Fruit fly (Drosophila melanogaster) whole organism, embryonic: ENCODE measurements around the gene CG43179.

ENCODE experiments used
- B-H2 ChIP-seq: fragments of 200-800 bp; sonication (Bioruptor generic); optimal IDR thresholded peaks from 2 replicates; lab custom pipeline; 2018; ENCODE audit warnings: missing biosample characterization, mild to moderate bottlenecking, missing genetic modification characterization
- C15 ChIP-seq: fragments of 200-800 bp; sonication (Bioruptor generic); IDR thresholded peaks from 3 replicates; pipeline ENCODE4 v1.3.6; 2022; ENCODE audit warnings: missing biosample characterization, missing genetic modification characterization
- CG10366 ChIP-seq: fragments of 200-800 bp; sonication (Bioruptor generic); IDR thresholded peaks from 2 replicates; pipeline ENCODE4 v1.3.6; 2022; ENCODE audit warnings: missing biosample characterization, missing genetic modification characterization
- CG10543 ChIP-seq: fragments of 200-800 bp; sonication (Bioruptor generic); optimal IDR thresholded peaks from 3 replicates; lab custom pipeline; 2017; ENCODE audit warnings: missing biosample characterization, mild to moderate bottlenecking, missing genetic modification characterization, moderate library complexity
- CG10959 ChIP-seq: fragments of 200-800 bp; sonication (Bioruptor generic); IDR thresholded peaks from 2 replicates; pipeline ENCODE4 v1.3.6; 2022; ENCODE audit warnings: missing biosample characterization, missing genetic modification characterization
- CG13123 ChIP-seq: fragments of 200-800 bp; sonication (Bioruptor generic); optimal IDR thresholded peaks from 2 replicates; lab custom pipeline; 2016; ENCODE audit warnings: missing biosample characterization, missing genetic modification characterization
- CG15479 ChIP-seq: fragments of 200-800 bp; sonication (Bioruptor generic); optimal IDR thresholded peaks from 3 replicates; lab custom pipeline; 2019; ENCODE audit warnings: missing biosample characterization, mild to moderate bottlenecking, missing genetic modification characterization, moderate library complexity
- CG17361 ChIP-seq: fragments of 200-800 bp; sonication (Bioruptor generic); IDR thresholded peaks from 3 replicates; pipeline ENCODE4 v1.3.6; 2022; ENCODE audit warnings: missing biosample characterization, missing genetic modification characterization
- CG17568 ChIP-seq: fragments of 200-800 bp; sonication (Bioruptor generic); optimal IDR thresholded peaks from 2 replicates; lab custom pipeline; 2018; ENCODE audit warnings: missing biosample characterization, mild to moderate bottlenecking, missing genetic modification characterization, moderate library complexity
- CG17802 ChIP-seq: fragments of 200-800 bp; sonication (Bioruptor generic); optimal IDR thresholded peaks from 2 replicates; lab custom pipeline; 2018; ENCODE audit warnings: missing biosample characterization, mild to moderate bottlenecking, missing genetic modification characterization, moderate library complexity
- CG1832 ChIP-seq: fragments of 200-800 bp; sonication (Bioruptor generic); optimal IDR thresholded peaks from 2 replicates; lab custom pipeline; 2017; ENCODE audit warnings: missing biosample characterization, mild to moderate bottlenecking, missing genetic modification characterization, inconsistent platforms
- CG31441 ChIP-seq: fragments of 200-800 bp; sonication (Bioruptor generic); IDR thresholded peaks from 2 replicates; pipeline ENCODE4 v1.3.6; 2022; ENCODE audit warnings: missing biosample characterization, missing genetic modification characterization
- CG3847 ChIP-seq: fragments of 200-800 bp; sonication (Bioruptor generic); IDR thresholded peaks from 2 replicates; pipeline ENCODE4 v1.3.6; 2022; ENCODE audit warnings: missing biosample characterization, missing genetic modification characterization
- CG5245 ChIP-seq: fragments of 200-800 bp; sonication (Bioruptor generic); optimal IDR thresholded peaks from 3 replicates; lab custom pipeline; 2016; ENCODE audit warnings: missing biosample characterization, missing genetic modification characterization
- CG7372 ChIP-seq: fragments of 200-800 bp; sonication (Bioruptor generic); IDR thresholded peaks from 2 replicates; pipeline ENCODE4 v1.3.6; 2022; ENCODE audit warnings: missing biosample characterization, missing genetic modification characterization
- CG8478 ChIP-seq: fragments of >200 bp; optimal IDR thresholded peaks from 2 replicates; lab custom pipeline; 2018
- CG8765 ChIP-seq: fragments of 200-800 bp; sonication (Bioruptor generic); IDR thresholded peaks from 2 replicates; pipeline ENCODE4 v1.3.6; 2022; ENCODE audit warnings: missing biosample characterization, missing genetic modification characterization
- CoRest ChIP-seq: fragments of 200-800 bp; sonication (Bioruptor generic); optimal IDR thresholded peaks from 3 replicates; lab custom pipeline; 2018; ENCODE audit warnings: missing biosample characterization, mild to moderate bottlenecking, missing genetic modification characterization, moderate library complexity
- D19A ChIP-seq: fragments of 200-800 bp; optimal IDR thresholded peaks from 3 replicates; lab custom pipeline; 2019; ENCODE audit warnings: missing biosample characterization, mild to moderate bottlenecking, missing genetic modification characterization, moderate library complexity
- Eip74EF ChIP-seq, 2 experiments: fragments of 200-800 bp in 1 of 2; fragments of >200 bp in 1 of 2; sonication (Bioruptor generic) in 1 of 2; optimal IDR thresholded peaks; 2 replicates each; lab custom pipeline; 2017 to 2019; ENCODE audit warnings: missing biosample characterization in 2 of 2, missing genetic modification characterization in 2 of 2, mild to moderate bottlenecking in 1 of 2, moderate library complexity in 1 of 2
- Fer2 ChIP-seq: fragments of 200-800 bp; sonication (Bioruptor generic); optimal IDR thresholded peaks from 2 replicates; lab custom pipeline; 2018; ENCODE audit warnings: missing biosample characterization, mild to moderate bottlenecking, missing genetic modification characterization, moderate library complexity
- Gsc ChIP-seq: fragments of 200-800 bp; sonication (Bioruptor generic); IDR thresholded peaks from 2 replicates; pipeline ENCODE4 v1.3.6; 2022; ENCODE audit warnings: missing biosample characterization, missing genetic modification characterization
- H2.0 ChIP-seq: fragments of 200-800 bp; sonication (Bioruptor generic); IDR thresholded peaks from 2 replicates; pipeline ENCODE4 v1.3.6; 2022; ENCODE audit warnings: missing biosample characterization, missing genetic modification characterization
- HLH4C ChIP-seq: fragments of 200-800 bp; sonication (Bioruptor generic); IDR thresholded peaks from 3 replicates; pipeline ENCODE4 v1.3.6; 2022; ENCODE audit warnings: missing biosample characterization, missing genetic modification characterization; ENCODE audit not compliant: partially characterized antibody
- Hey ChIP-seq: fragments of 200-800 bp; sonication (Bioruptor generic); optimal IDR thresholded peaks from 3 replicates; lab custom pipeline; 2018; ENCODE audit warnings: missing biosample characterization, mild to moderate bottlenecking, missing genetic modification characterization
- Hr3 ChIP-seq: fragments of 200-800 bp; sonication (Bioruptor generic); optimal IDR thresholded peaks from 3 replicates; lab custom pipeline; 2016; ENCODE audit warnings: missing biosample characterization, missing genetic modification characterization
- Oli ChIP-seq: fragments of 200-800 bp; sonication (Bioruptor generic); optimal IDR thresholded peaks from 2 replicates; lab custom pipeline; 2018; ENCODE audit warnings: missing biosample characterization, mild to moderate bottlenecking, missing genetic modification characterization, moderate library complexity
- Scr ChIP-seq: fragments of 200-800 bp; sonication (Bioruptor generic); IDR thresholded peaks from 2 replicates; pipeline ENCODE4 v1.3.6; 2022; ENCODE audit warnings: missing biosample characterization, missing genetic modification characterization; ENCODE audit not compliant: partially characterized antibody
- bsh ChIP-seq, 2 experiments: fragments of 200-800 bp; sonication (Bioruptor generic); optimal IDR thresholded peaks; 2 replicates each; lab custom pipeline; 2017 to 2018; ENCODE audit warnings: mild to moderate bottlenecking in 2 of 2, missing biosample characterization in 2 of 2, missing genetic modification characterization in 2 of 2, moderate library complexity in 1 of 2
- btn ChIP-seq: fragments of 200-800 bp; sonication (Bioruptor generic); optimal IDR thresholded peaks from 2 replicates; lab custom pipeline; 2016; ENCODE audit warnings: missing biosample characterization, missing genetic modification characterization
- croc ChIP-seq: fragments of 200-800 bp; sonication (Bioruptor generic); conservative IDR thresholded peaks from 3 replicates; pipeline ENCODE4 v1.3.6; 2022; ENCODE audit warnings: missing biosample characterization, missing genetic modification characterization
- ems ChIP-seq: fragments of 200-800 bp; sonication (Bioruptor generic); optimal IDR thresholded peaks from 3 replicates; lab custom pipeline; 2016; ENCODE audit warnings: missing biosample characterization, missing genetic modification characterization
- gce ChIP-seq: fragments of 200-800 bp; sonication (Bioruptor generic); IDR thresholded peaks from 3 replicates; pipeline ENCODE4 v1.3.6; 2022; ENCODE audit warnings: missing biosample characterization, missing genetic modification characterization
- gro ChIP-seq: fragments of 200-800 bp; sonication (Bioruptor generic); optimal IDR thresholded peaks from 2 replicates; lab custom pipeline; 2016; ENCODE audit warnings: missing biosample characterization, missing genetic modification characterization
- jumu ChIP-seq: fragments of 200-800 bp; sonication (Bioruptor generic); optimal IDR thresholded peaks from 3 replicates; lab custom pipeline; 2016; ENCODE audit warnings: missing biosample characterization, missing genetic modification characterization
- kah ChIP-seq: fragments of 200-800 bp; sonication (Bioruptor generic); optimal IDR thresholded peaks from 2 replicates; lab custom pipeline; 2018; ENCODE audit warnings: missing biosample characterization, mild to moderate bottlenecking, missing genetic modification characterization
- lola ChIP-seq, 3 experiments: fragments of >200 bp in 2 of 3; fragments of 200-800 bp in 1 of 3; sonication (Bioruptor generic) in 1 of 3; optimal IDR thresholded peaks; 2 replicates each; lab custom pipeline; 2017 to 2019; ENCODE audit warnings: missing biosample characterization in 3 of 3, missing genetic modification characterization in 3 of 3, mild to moderate bottlenecking in 1 of 3, moderate library complexity in 1 of 3
- oc ChIP-seq: fragments of 200-800 bp; sonication (Bioruptor generic); optimal IDR thresholded peaks from 2 replicates; lab custom pipeline; 2018; ENCODE audit warnings: missing biosample characterization, mild to moderate bottlenecking, missing genetic modification characterization, moderate library complexity
- pan ChIP-seq, 4 experiments: fragments of >200 bp in 3 of 4; fragments of 200-800 bp in 1 of 4; sonication (Bioruptor generic) in 1 of 4; optimal IDR thresholded peaks in 3 of 4; IDR thresholded peaks in 1 of 4; 2 replicates each; pipeline versions ENCODE4 v1.3.6 to Lab custom; 2017 to 2022; ENCODE audit warnings: missing biosample characterization in 2 of 4, missing genetic modification characterization in 2 of 4, mixed read lengths in 1 of 4
- pnt ChIP-seq: fragments of 200-800 bp; sonication (Bioruptor generic); optimal IDR thresholded peaks from 3 replicates; lab custom pipeline; 2016; ENCODE audit warnings: missing biosample characterization, missing genetic modification characterization
- sc ChIP-seq, 3 experiments: fragments of >200 bp in 2 of 3; fragments of 200-800 bp in 1 of 3; sonication (Bioruptor generic) in 1 of 3; optimal IDR thresholded peaks; 2 replicates in 2 of 3; 3 replicates in 1 of 3; lab custom pipeline; 2017; ENCODE audit warnings: mild to moderate bottlenecking in 1 of 3, missing biosample characterization in 1 of 3, missing genetic modification characterization in 1 of 3, missing genetic modification reagents in 1 of 3
- schlank ChIP-seq: fragments of 200-800 bp; sonication (Bioruptor generic); optimal IDR thresholded peaks from 2 replicates; lab custom pipeline; 2018; ENCODE audit warnings: missing biosample characterization, mild to moderate bottlenecking, missing genetic modification characterization
- sna ChIP-seq: fragments of 200-800 bp; sonication (Bioruptor generic); IDR thresholded peaks from 2 replicates; pipeline ENCODE4 v1.3.6; 2022; ENCODE audit warnings: missing biosample characterization, missing genetic modification characterization; ENCODE audit not compliant: partially characterized antibody
- sqz ChIP-seq: fragments of 200-800 bp; sonication (Bioruptor generic); optimal IDR thresholded peaks from 3 replicates; lab custom pipeline; 2018; ENCODE audit warnings: missing biosample characterization, mild to moderate bottlenecking, missing genetic modification characterization
- stwl ChIP-seq: fragments of 200-800 bp; sonication (Bioruptor generic); optimal IDR thresholded peaks from 3 replicates; lab custom pipeline; 2018; ENCODE audit warnings: missing biosample characterization, mild to moderate bottlenecking, missing genetic modification characterization, moderate library complexity
- tio ChIP-seq: fragments of 200-800 bp; sonication (Bioruptor generic); optimal IDR thresholded peaks from 2 replicates; lab custom pipeline; 2017; ENCODE audit warnings: missing biosample characterization, missing genetic modification characterization, inconsistent platforms
- trem ChIP-seq: fragments of 200-800 bp; optimal IDR thresholded peaks from 3 replicates; lab custom pipeline; 2019; ENCODE audit warnings: missing biosample characterization, mild to moderate bottlenecking, missing genetic modification characterization, moderate library complexity
- wek ChIP-seq: fragments of 200-800 bp; sonication (Bioruptor generic); optimal IDR thresholded peaks from 3 replicates; lab custom pipeline; 2018; ENCODE audit warnings: missing biosample characterization, mild to moderate bottlenecking, missing genetic modification characterization, moderate library complexity
- zfh1 ChIP-seq: fragments of 200-800 bp; sonication (Bioruptor generic); IDR thresholded peaks from 3 replicates; pipeline ENCODE4 v1.3.6; 2022; ENCODE audit warnings: missing biosample characterization, missing genetic modification characterization

CG43179 gene

dm6 chr3R:14279311-14279998 lies 23.5 kb downstream of the CG43179 start (continued):
- no peak for TF ChIP-seq zfh1 (GFP tag; lab: Robert Waterston, UW)
- TF ChIP-seq H2.0: no peak
- TF ChIP-seq Hey (tag; lab: Kevin White, UChicago): no peak
- TF ChIP-seq Hr3 (GFP tag; lab: Kevin White, UChicago): no peak
- no peak for TF ChIP-seq CG10959
- no peak for TF ChIP-seq pan (optimal IDR thresholded peaks at IDR 0.05; lab: Kevin White, UChicago)
- no peak for TF ChIP-seq pan (GFP tag; optimal IDR thresholded peaks at IDR 0.05 in 1 of 2, IDR thresholded peaks at IDR 0.05 in 1 of 2)
- no peak for TF ChIP-seq CG8765
- no peak for TF ChIP-seq CG17568 (GFP tag; lab: Kevin White, UChicago)
- TF ChIP-seq CG17361 (GFP tag; lab: Robert Waterston, UW): peak; percentile 39; the same call in 1 of the 3 replicates
- TF ChIP-seq stwl: no peak
- TF ChIP-seq oc (tag; lab: Kevin White, UChicago): no peak
- TF ChIP-seq bsh (GFP tag; optimal IDR thresholded peaks at IDR 0.05; lab: Kevin White, UChicago): no peak
- no peak for TF ChIP-seq C15 (GFP tag; lab: Robert Waterston, UW)
- no peak for TF ChIP-seq CG17802 (tag; lab: Kevin White, UChicago)
- no peak for TF ChIP-seq Fer2 (tag; lab: Kevin White, UChicago)
- TF ChIP-seq CG5245 (GFP tag; lab: Kevin White, UChicago): no peak
- TF ChIP-seq wek: no peak
- no peak for TF ChIP-seq sqz
- TF ChIP-seq CG15479 (GFP tag; lab: Kevin White, UChicago): no peak
- TF ChIP-seq sc (optimal IDR thresholded peaks at IDR 0.05; lab: Kevin White, UChicago): no peak
- TF ChIP-seq sc (GFP tag; optimal IDR thresholded peaks at IDR 0.05; lab: Kevin White, UChicago): no peak
- TF ChIP-seq Eip74EF (GFP tag; optimal IDR thresholded peaks at IDR 0.05; lab: Kevin White, UChicago): no peak
- no peak for TF ChIP-seq B-H2 (GFP tag; lab: Kevin White, UChicago)
- TF ChIP-seq kah: no peak
- TF ChIP-seq CG10543 (GFP tag; lab: Kevin White, UChicago): no peak
- TF ChIP-seq sna: no peak
- TF ChIP-seq CG10366 (GFP tag; lab: Robert Waterston, UW): no peak
- peak; percentile 24 for TF ChIP-seq trem
- no peak for TF ChIP-seq CG8478 (lab: Kevin White, UChicago)
- TF ChIP-seq gro: no peak
- no peak for TF ChIP-seq CG1832
- TF ChIP-seq CG3847 (GFP tag; lab: Robert Waterston, UW): no peak
- no peak for TF ChIP-seq Gsc
- TF ChIP-seq ems (GFP tag; lab: Kevin White, UChicago): no peak
- TF ChIP-seq gce: no peak
- TF ChIP-seq CoRest (tag; lab: Kevin White, UChicago): peak; percentile 47
- no peak for TF ChIP-seq HLH4C (GFP tag; lab: Robert Waterston, UW)
- peak; percentile 39 for TF ChIP-seq CG31441 (GFP tag; lab: Robert Waterston, UW)
- TF ChIP-seq Scr (GFP tag; lab: Robert Waterston, UW): no peak
- TF ChIP-seq schlank (tag; lab: Kevin White, UChicago): no peak
- peak; percentile 43 for TF ChIP-seq D19A
- no peak for TF ChIP-seq btn (GFP tag; lab: Kevin White, UChicago)
- TF ChIP-seq CG13123 (GFP tag; lab: Kevin White, UChicago): no peak
- TF ChIP-seq CG7372: no peak
- no peak for TF ChIP-seq jumu (GFP tag; lab: Kevin White, UChicago)
- peak; percentile 22 for TF ChIP-seq Oli (tag; lab: Kevin White, UChicago)
- TF ChIP-seq pnt (GFP tag; lab: Kevin White, UChicago): no peak
- no peak for TF ChIP-seq lola (GFP tag; optimal IDR thresholded peaks at IDR 0.05; lab: Kevin White, UChicago)
- no peak for TF ChIP-seq tio
- no peak for TF ChIP-seq croc (GFP tag; lab: Robert Waterston, UW)
